Worm (Caenorhabditis elegans): ENCODE measurements around the gene rpl-39.
A peak's percentile ranks its signal among the peaks of the same experiment; 100 is the strongest.

Gene rpl-39

ce11 chrV:7804801-7805163 is 28.9 kb upstream of the rpl-39 start, which contains the start of gene xpo-1:
TSS of gene xpo-1 (plus strand) at chrV:7805064.
- TF ChIP-seq flh-1 (GFP tag; optimal IDR thresholded peaks at IDR 0.05) (no peak), pha-4 (tag; optimal IDR thresholded peaks at IDR 0.05) (no peak), drap-1 (GFP tag; optimal IDR thresholded peaks at IDR 0.05) (no peak), unc-120 (tag; optimal IDR thresholded peaks at IDR 0.05; ENCODE audit: poor library complexity, severe bottlenecking) (no peak), sptf-1 (tag; optimal IDR thresholded peaks at IDR 0.05) (no peak), zip-8 (tag; optimal IDR thresholded peaks at IDR 0.05) (no peak), nhr-237 (tag; optimal IDR thresholded peaks at IDR 0.05) (no peak), hlh-1 (tag; optimal IDR thresholded peaks at IDR 0.05) (no peak), mab-5 (tag; optimal IDR thresholded peaks at IDR 0.05) (no peak), ztf-11 (tag; optimal IDR thresholded peaks at IDR 0.05) (no peak), unc-39 (tag; optimal IDR thresholded peaks at IDR 0.05) (no peak), nhr-2 (tag; optimal IDR thresholded peaks at IDR 0.05) (no peak), mep-1 (tag; optimal IDR thresholded peaks at IDR 0.05) (no peak), elt-3 (tag; optimal IDR thresholded peaks at IDR 0.05) (no peak)

ce11 chrV:7804064-7804800 is 28.4 kb upstream of the rpl-39 start, which contains the start of gene uvs-1:
TSS of gene uvs-1 (minus strand) at chrV:7804208.
- TF ChIP-seq flh-1 (GFP tag; optimal IDR thresholded peaks at IDR 0.05) (no peak), lsy-2 (tag; optimal IDR thresholded peaks at IDR 0.05) (peak; percentile 23), hlh-1 (tag; optimal IDR thresholded peaks at IDR 0.05) (peak; percentile 62), mep-1 (tag; optimal IDR thresholded peaks at IDR 0.05) (peak; percentile 14)

- TF ChIP-seq drap-1 (GFP tag; optimal IDR thresholded peaks at IDR 0.05), result no peak
- TF ChIP-seq bed-3 (GFP tag; optimal IDR thresholded peaks at IDR 0.05), result no peak
- no peak for TF ChIP-seq tbx-8 (GFP tag; optimal IDR thresholded peaks at IDR 0.05)
- no peak for TF ChIP-seq nhr-2 (tag; optimal IDR thresholded peaks at IDR 0.05)
Observed at ce11 chrV:7803563-7803962, 27.7 kb upstream of the rpl-39 start.

- TF ChIP-seq lsy-2 (tag; optimal IDR thresholded peaks at IDR 0.05), result no peak
- TF ChIP-seq ceh-43 (GFP tag; optimal IDR thresholded peaks at IDR 0.05), result no peak
- no peak for TF ChIP-seq snpc-4 (tag; optimal IDR thresholded peaks at IDR 0.05)
- TF ChIP-seq M03D4.4 (tag; optimal IDR thresholded peaks at IDR 0.05), result no peak
- TF ChIP-seq elt-1 (tag; optimal IDR thresholded peaks at IDR 0.05; ENCODE audit: borderline replicate concordance, insufficient read depth), result no peak
- TF ChIP-seq pha-4 (tag; optimal IDR thresholded peaks at IDR 0.05), result no peak
- no peak for TF ChIP-seq unc-120 (tag; optimal IDR thresholded peaks at IDR 0.05; ENCODE audit: poor library complexity, severe bottlenecking)
- TF ChIP-seq mls-2 (tag; optimal IDR thresholded peaks at IDR 0.05), result no peak
- TF ChIP-seq unc-39 (tag; optimal IDR thresholded peaks at IDR 0.05), result no peak
Observed at ce11 chrV:7798079-7798478, 22.2 kb upstream of the rpl-39 start, which contains the start of gene ZK742.7. TSS of gene ZK742.7 (plus strand) at chrV:7798379.

- no peak for TF ChIP-seq ceh-43 (GFP tag; optimal IDR thresholded peaks at IDR 0.05)
- no peak for TF ChIP-seq bed-3 (GFP tag; optimal IDR thresholded peaks at IDR 0.05)
- no peak for TF ChIP-seq nhr-237 (tag; optimal IDR thresholded peaks at IDR 0.05)
- TF ChIP-seq unc-62 (GFP tag; optimal IDR thresholded peaks at IDR 0.05), result no peak
- TF ChIP-seq elt-3 (tag; optimal IDR thresholded peaks at IDR 0.05), result no peak
- TF ChIP-seq pha-4 (tag; optimal IDR thresholded peaks at IDR 0.05), result no peak
- no peak for TF ChIP-seq cnd-1 (tag; optimal IDR thresholded peaks at IDR 0.05)
- no peak for TF ChIP-seq nhr-28 (tag; optimal IDR thresholded peaks at IDR 0.05)
- no peak for TF ChIP-seq ceh-83 (GFP tag; optimal IDR thresholded peaks at IDR 0.05)
- TF ChIP-seq blmp-1 (tag; optimal IDR thresholded peaks at IDR 0.05), result no peak
- no peak for TF ChIP-seq tbx-8 (GFP tag; optimal IDR thresholded peaks at IDR 0.05)
- TF ChIP-seq unc-120 (tag; optimal IDR thresholded peaks at IDR 0.05; ENCODE audit: poor library complexity, severe bottlenecking), result no peak
- TF ChIP-seq hlh-1 (tag; optimal IDR thresholded peaks at IDR 0.05), result no peak
- no peak for TF ChIP-seq zip-8 (tag; optimal IDR thresholded peaks at IDR 0.05)
- no peak for TF ChIP-seq sptf-1 (tag; optimal IDR thresholded peaks at IDR 0.05)
Observed at ce11 chrV:7793067-7793466, 17.2 kb upstream of the rpl-39 start, which contains the start of gene flp-21. TSS of gene flp-21 (plus strand) at chrV:7793367.

- TF ChIP-seq lin-32 (GFP tag; optimal IDR thresholded peaks at IDR 0.05), result no peak
- no peak for TF ChIP-seq unc-120 (tag; optimal IDR thresholded peaks at IDR 0.05; ENCODE audit: poor library complexity, severe bottlenecking)
- TF ChIP-seq zip-8 (tag; optimal IDR thresholded peaks at IDR 0.05), result no peak
- no peak for TF ChIP-seq M03D4.4 (tag; optimal IDR thresholded peaks at IDR 0.05)
- no peak for TF ChIP-seq nhr-76 (tag; optimal IDR thresholded peaks at IDR 0.05)
- TF ChIP-seq lsy-2 (tag; optimal IDR thresholded peaks at IDR 0.05), result no peak
- TF ChIP-seq drap-1 (GFP tag; optimal IDR thresholded peaks at IDR 0.05), result no peak
- no peak for TF ChIP-seq hlh-1 (tag; optimal IDR thresholded peaks at IDR 0.05)
- no peak for TF ChIP-seq ztf-11 (tag; optimal IDR thresholded peaks at IDR 0.05)
- no peak for TF ChIP-seq pha-4 (tag; optimal IDR thresholded peaks at IDR 0.05)
Observed at ce11 chrV:7786639-7787038, 10.8 kb upstream of the rpl-39 start.
